Fruit fly (Drosophila melanogaster): Measurements from ENCODE around the gene Kdm3.

Kdm3 gene

DNA sequence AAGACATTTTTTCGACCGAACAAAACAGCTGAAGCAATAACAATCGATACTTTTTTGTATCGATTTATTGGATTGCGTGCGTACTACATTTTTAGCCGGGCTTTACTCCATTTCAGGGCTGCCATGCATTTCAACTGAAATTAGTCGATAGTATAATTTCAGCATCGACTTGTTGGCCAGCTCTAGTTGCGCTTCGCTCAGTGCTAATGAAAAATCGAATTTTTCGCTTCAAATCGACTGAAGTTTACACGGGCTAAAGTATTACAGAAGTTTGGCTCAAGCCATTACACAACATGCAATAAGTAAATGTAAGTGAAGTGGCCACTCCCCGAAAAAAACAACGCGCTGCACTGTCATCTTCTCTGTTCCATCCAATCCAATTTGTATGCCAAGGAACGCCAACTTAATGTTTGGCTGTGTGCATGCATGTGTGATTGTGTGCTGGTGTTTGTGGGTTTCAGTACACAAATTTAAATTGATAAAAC lies at the start of gene Kdm3, which contains the start of the genes mRpL47 and CG8176:
TSS of gene Kdm3 (plus strand) at position 148 of the 485 bp plus-strand sequence.
TSS of gene mRpL47 (minus strand) at position 49 of the 485 bp plus-strand sequence.
TSS of gene CG8176 (plus strand) at position 148 of the 485 bp plus-strand sequence.
- peak; percentile 42 for TF ChIP-seq noc (tag; optimal IDR thresholded peaks at IDR 0.05)

DNA sequence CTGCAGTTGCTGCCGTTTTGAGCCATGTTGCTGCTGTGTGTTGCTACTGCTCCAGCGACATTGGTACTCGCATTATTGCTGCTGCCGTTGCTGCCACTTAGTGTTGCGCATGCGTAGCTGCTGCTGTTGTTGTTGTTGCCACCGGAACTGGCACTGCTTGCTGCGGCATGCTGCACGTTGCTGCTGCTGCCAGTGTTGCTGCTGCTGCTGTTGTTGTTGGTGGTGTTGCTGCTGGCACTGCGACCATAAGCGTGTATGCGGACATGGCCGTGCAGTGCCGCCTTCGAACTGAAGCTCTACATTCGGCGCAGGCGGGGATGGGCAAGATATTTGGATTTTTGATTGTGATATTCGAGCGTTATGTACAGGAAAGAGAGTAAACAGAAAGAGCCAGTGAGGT lies 47.7 kb upstream of the Kdm3 start:
- no peak for TF ChIP-seq noc (tag; optimal IDR thresholded peaks at IDR 0.05)

DNA sequence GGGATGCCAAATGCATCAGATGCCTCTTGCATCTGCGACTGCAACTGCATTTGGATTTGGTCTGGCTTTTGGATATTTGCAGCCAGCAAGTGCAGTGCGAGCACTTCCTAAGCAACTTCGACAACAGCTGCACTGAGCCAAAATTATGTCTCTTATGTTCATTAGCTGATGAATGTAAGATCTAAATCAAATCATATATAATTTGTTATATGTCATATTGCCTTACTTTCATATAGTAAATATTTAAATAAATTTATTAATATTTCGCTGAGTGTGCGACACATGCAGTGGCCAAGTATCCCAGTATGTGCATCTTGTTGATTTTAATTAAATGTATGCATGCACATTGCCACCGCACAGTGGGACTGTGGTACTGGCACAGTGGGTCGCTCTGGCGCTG lies 35.4 kb upstream of the Kdm3 start:
- no peak for TF ChIP-seq noc (tag; optimal IDR thresholded peaks at IDR 0.05)

DNA sequence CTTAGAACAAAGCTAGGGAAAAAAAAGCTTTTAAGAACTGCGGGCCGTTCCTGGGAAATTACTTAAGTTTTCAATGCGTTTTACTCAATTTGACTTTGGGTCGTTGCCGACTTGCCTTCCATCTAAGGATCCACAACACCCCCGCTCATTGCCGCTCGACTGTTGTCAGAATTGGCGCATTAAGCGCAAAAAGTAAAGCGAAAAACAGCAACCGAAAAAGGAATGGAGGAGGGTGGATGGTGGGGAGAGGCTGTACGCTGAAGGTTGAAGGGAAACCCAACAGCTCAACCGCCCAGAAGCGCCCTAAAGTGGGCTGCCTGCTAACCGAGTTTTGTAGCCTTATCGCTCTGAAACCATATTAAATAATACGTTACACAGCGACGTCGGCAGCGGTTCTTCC lies 28.2 kb upstream of the Kdm3 start:
- no peak for TF ChIP-seq noc (tag; optimal IDR thresholded peaks at IDR 0.05)

DNA sequence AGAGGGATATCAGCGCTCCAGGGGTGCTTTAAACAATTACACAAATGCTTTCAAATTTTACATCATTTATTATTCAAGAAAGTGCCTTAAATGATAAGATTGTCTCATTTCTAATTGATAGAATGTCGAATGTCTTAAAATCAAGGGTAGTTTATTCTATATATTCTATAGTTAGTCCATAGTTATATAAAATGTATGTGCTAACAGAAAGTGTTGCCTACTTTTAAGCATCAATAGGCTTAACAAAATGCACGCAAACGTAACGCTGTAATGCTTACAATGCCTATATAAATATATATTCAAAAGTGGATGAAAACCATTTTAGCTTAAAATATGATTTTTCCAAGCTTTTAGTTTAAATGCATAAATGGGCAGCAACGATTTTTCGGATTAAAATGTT lies 27.8 kb upstream of the Kdm3 start:
- no peak for TF ChIP-seq noc (tag; optimal IDR thresholded peaks at IDR 0.05)

DNA sequence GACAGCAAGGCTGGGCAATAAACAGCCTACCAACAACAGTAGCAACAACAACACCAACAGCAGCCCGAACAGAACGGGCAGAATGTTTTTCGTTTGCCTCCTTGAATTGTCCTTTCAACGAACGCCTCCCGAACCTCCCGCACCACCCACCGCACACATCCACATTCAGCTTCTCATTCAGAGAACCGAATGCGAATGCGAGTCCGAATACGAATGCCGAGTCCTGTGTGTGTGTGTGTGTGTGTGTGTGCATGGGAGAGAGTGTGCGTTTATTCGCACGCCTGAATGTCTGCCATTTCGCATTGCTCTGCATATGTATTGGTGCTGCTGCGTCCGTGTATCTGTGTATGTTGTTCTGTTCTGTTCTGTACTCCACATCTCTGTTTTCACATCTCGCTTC lies 27.3 kb upstream of the Kdm3 start:
- no peak for TF ChIP-seq noc (tag; optimal IDR thresholded peaks at IDR 0.05)

DNA sequence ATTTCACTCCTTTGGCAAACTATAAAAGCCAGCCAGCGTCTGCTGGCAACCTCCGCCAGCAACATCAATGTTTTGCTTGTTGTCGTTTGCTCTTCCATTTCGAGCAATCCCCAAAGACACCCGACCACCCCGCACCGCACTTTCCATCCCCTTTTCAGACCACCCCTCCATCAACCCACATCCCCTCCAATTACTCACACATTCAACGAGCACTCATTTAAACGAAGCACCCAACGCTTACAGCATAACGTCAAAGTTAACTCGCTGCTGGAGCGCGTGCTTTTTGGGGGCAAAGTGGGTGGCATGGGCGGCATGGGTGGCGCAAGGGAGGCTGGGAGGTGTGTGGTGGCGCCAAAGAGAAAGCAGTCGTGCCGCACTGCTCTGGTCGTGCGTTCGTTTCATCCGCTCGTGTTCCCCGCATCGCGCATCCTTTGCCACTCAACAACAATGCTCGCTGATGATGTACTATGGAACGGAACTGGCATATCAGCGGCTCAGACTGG lies 24.7 kb upstream of the Kdm3 start:
- no peak for TF ChIP-seq noc (tag; optimal IDR thresholded peaks at IDR 0.05)

DNA sequence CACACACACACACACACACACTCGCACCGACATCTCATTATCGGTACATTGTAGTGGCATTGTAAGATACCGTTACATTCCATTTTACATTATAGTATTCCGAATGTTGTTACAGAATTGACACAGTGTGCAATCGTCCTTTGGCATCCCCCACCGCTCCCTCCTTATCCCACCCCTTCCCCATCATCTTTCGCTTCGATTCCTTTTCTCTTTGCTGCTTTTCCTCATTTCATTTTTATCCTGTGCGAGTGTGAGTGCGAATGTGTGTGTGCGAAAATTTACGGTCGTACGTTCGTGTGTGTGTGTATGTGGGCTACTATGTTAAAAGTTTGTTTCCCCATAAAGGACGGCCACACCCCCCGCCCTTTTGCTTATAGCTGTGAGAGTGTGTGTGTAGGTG lies 23.7 kb upstream of the Kdm3 start:
- no peak for TF ChIP-seq noc (tag; optimal IDR thresholded peaks at IDR 0.05)

DNA sequence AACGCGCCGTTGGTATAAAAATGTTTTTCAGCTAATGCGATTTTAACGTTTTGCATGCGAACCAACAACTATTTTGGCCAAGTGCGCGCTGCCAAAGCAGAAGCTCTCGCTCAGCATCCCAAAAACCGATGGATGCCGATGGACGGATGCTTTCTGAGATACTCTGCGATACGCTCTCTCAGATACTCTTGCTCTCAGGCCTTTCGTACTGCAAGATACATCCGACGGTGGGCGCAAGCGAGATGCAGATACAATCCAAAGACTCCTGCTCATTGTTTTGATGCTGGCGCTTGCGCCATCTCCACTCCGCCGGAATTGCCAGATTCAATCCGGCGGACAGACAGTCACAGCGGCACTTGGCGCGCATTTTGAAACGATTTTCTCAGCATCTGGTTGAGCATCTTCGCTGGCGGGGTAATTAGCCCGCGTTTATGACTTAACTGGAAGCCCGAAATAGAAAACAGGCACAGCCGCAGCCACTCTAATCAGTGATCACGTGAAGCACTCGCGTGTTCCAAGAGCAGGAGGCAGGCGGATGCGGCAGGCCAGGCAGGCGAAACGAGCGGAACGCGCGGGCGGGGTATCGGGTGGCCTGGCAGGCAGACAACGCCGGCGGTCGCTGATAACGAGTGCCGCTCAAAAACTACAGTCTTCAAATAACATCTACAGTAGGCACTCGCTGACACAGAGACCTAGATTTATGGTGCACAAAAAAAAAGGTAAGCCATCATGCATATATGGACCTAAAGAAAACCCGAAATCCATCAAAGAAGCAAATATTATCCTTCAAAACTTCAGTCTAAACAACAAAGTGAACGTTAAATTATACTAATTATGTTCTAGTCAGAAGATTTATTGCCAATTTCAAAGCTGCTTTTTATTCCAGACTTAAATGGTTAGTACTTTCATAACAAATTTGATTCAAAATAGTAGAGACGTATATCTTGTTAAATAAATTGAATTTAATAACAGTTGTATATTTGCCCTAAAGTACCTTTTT lies 21.9 kb upstream of the Kdm3 start, which contains the start of gene CG16779:
TSS of gene CG16779 (minus strand) at position 51 of the 1,000 bp plus-strand sequence.
- TF ChIP-seq noc (tag; optimal IDR thresholded peaks at IDR 0.05), result peak; percentile 63

DNA sequence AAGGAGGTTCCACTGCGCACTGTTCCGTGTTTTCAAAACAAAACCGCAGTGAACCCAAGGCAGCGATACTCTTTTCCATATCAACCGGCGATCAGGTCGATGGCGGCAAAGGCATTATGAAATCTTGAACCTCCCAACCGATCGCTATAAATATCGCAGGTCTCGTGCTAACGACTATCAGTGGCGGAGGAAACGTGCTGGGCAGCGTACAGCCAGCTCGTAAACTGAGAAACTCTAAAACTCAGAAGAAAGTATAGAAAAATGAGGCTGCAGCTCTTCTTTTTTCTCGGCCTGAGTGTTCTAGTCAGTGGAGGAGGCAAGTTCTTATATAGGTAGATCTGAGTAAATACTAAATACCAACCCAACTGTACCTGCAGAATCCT lies 21.2 kb upstream of the Kdm3 start, which contains the start of gene phu:
TSS of gene phu (plus strand) at position 175 of the 383 bp plus-strand sequence.
- no peak for TF ChIP-seq noc (tag; optimal IDR thresholded peaks at IDR 0.05)

DNA sequence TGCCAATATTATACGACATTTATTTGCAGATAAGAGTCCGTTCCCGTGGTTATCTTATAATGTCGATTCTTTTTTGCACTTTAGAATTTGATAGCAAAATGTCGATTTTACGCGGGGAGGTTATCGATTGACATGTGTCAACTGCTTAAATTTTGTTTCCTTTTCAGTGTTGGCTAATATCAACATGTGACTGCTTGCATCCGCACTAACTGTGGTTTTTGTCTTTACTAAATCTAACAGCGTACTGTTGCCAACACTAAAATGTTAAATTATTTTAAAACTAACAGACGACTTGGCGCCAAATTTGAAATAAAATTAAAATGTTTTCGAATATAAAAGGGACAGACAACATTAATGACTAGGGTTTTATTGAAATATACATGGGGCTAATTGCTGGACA lies 19.1 kb upstream of the Kdm3 start:
- TF ChIP-seq noc (tag; optimal IDR thresholded peaks at IDR 0.05), result no peak

DNA sequence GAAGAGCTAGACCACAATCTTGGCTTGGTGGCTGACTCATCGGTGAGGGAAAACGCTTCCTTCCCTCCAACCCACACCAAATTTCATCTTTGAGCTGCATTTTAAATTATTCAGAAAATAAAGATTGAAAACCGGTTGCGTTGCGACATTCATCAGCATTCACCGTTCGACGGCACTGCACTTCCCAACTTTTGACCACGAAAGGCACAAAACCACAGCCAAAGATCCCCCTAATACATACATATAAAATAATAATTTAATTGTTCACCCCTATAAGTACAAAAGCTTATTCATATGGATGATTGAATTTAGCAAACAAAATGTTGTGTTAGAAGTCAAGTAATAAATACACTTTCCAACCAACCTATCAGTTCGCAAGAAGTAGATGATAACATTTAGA lies 16.6 kb upstream of the Kdm3 start:
- no peak for TF ChIP-seq noc (tag; optimal IDR thresholded peaks at IDR 0.05)

DNA sequence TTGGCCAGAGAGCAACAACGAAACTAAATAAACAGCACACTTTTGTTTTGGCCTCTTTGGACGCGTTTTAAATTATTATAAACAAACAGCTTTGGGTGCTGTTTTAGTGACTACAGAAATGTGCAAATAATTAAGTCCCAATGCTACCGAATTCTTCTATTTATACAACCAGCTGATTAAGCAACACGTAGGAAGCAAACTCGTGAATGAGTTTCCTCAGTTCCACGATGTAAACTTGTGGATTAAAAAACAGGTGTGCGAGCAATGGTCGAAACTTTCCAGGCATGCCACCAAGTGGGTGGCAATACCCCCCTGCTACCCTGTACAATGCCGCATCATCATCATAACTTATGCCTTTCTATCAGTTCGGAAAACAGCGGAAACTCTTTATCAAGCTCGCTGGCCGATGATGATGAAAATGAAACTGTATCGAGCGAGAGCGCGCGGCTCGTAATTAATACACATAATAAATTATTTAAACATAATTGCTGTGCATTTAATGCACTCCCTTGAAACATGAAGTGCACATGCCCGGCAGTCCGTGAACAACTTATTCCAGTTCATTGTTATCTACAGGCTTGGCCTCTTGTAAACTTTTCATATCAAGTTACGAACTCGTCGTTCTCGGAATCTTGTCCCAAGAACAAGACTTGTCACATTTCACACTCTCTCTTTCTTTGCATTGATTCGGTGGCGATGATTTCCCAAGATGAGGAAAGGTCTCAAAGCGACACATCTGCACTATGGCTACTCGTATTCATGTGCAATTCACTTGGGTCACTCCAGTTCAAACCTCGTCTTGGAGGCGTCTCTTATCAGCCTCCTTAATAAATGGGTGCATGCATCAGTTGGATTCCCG lies 15.4 kb upstream of the Kdm3 start:
- TF ChIP-seq noc (tag; optimal IDR thresholded peaks at IDR 0.05), result peak; percentile 35

DNA sequence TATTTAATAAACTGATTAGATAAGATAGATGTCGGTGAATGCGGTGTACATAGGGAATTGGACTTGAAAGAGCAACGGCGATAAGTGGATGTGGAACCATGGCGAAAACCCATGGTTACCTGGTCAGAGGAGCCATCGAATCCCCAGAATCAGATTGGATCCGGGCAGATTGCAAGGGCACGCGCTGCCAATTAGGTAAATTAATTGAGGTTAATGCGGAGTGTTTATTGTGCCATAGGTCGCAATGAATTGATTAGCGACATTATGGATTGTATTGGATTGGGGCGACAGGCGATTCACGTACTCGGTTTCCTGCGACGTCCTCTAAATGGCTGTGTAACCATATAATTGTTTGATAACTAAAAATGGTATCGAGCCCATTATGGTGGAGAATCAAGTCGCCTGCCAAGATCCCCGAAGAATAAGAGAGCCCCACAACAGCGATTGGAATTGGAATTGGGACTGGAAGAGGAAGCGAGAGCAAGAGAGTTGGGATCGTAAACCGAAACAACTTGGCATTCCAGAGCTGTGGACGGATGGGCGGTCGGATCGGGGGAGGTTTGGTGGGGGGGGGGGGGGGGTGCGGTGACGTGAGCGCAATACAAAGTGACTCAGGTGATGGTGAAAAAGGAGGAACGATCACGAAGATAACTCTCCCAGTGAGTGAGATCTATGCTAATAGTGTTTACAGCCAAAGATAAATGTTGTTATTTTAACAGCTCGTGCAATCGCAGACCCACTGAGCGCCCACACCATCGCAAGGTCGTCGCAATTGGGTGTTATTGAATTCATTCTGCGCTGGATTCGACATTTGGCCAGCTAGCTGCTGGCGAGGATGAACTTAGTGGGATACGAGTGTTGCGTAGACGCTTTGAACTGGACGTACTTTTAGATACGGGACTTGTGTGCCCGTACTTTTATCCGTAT lies 14.1 kb upstream of the Kdm3 start:
- no peak for TF ChIP-seq noc (tag; optimal IDR thresholded peaks at IDR 0.05)

DNA sequence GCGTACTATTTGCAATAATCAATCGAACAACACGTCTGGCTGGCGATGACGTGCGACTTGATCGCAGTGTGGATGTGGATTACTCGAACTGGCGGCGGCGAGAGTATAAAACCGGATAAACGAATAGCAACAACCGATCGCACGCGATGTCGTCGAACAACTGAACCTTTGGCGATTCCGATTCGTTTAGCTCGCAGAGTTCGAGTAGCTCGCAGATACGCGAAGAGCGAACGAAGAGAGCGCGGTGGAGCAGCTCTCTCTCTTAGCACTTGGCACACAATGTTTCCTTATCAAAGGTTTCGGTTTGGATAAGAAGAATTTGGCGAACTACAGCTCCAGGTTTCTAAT lies 13.4 kb upstream of the Kdm3 start, which contains the start of gene RhoL:
TSS of gene RhoL (minus strand) at position 166 of the 348 bp plus-strand sequence.
- TF ChIP-seq noc (tag; optimal IDR thresholded peaks at IDR 0.05), result peak; percentile 54

Data from whole organism, larva.